Fruit fly (Drosophila melanogaster) whole organism, prepupa: ENCODE results near the gene CG9512.

ENCODE experiments used
- Blimp-1 ChIP-seq: fragments of 200-800 bp; sonication (Bioruptor generic); optimal IDR thresholded peaks from 3 replicates; lab custom pipeline; 2017; ENCODE audit warnings: missing biosample characterization, missing genetic modification characterization, mild to moderate bottlenecking, moderate library complexity, missing genetic modification reagents
- CG11294 ChIP-seq: fragments of 200-800 bp; sonication (Bioruptor generic); IDR thresholded peaks from 2 replicates; pipeline ENCODE4 v1.3.6; 2022; ENCODE audit warnings: missing biosample characterization, missing genetic modification characterization
- CG11762 ChIP-seq: fragments of 200-800 bp; sonication (Bioruptor generic); optimal IDR thresholded peaks from 3 replicates; lab custom pipeline; 2016; ENCODE audit warnings: missing biosample characterization, missing genetic modification characterization; ENCODE audit not compliant: insufficient read depth
- CG11902 ChIP-seq: fragments of 200-800 bp; sonication (Bioruptor generic); optimal IDR thresholded peaks from 3 replicates; lab custom pipeline; 2016; ENCODE audit warnings: missing biosample characterization, missing genetic modification characterization
- CG15336 ChIP-seq: fragments of 200-800 bp; sonication (Bioruptor generic); IDR thresholded peaks from 2 replicates; pipeline ENCODE4 v1.3.6; 2022; ENCODE audit warnings: missing biosample characterization, missing genetic modification characterization
- CG16779 ChIP-seq: fragments of 200-800 bp; sonication (Bioruptor generic); optimal IDR thresholded peaks from 3 replicates; lab custom pipeline; 2017; ENCODE audit warnings: missing biosample characterization, mild to moderate bottlenecking, missing genetic modification characterization
- CG31627 ChIP-seq: fragments of 200-800 bp; sonication (Bioruptor generic); optimal IDR thresholded peaks from 3 replicates; lab custom pipeline; 2016; ENCODE audit warnings: missing biosample characterization, missing genetic modification characterization
- CG34406 ChIP-seq: fragments of 200-800 bp; sonication (Bioruptor generic); optimal IDR thresholded peaks from 3 replicates; lab custom pipeline; 2016; ENCODE audit warnings: missing biosample characterization, missing genetic modification characterization
- CG4318 ChIP-seq: fragments of 200-800 bp; sonication (Bioruptor generic); optimal IDR thresholded peaks from 3 replicates; lab custom pipeline; 2017; ENCODE audit warnings: missing biosample characterization, mild to moderate bottlenecking, missing genetic modification characterization
- CG6163 ChIP-seq: fragments of 200-800 bp; sonication (Bioruptor generic); IDR thresholded peaks from 3 replicates; pipeline ENCODE4 v1.3.6; 2022; ENCODE audit warnings: missing biosample characterization, missing genetic modification characterization
- CG6276 ChIP-seq: fragments of 200-800 bp; sonication (Bioruptor generic); optimal IDR thresholded peaks from 2 replicates; lab custom pipeline; 2017; ENCODE audit warnings: missing biosample characterization, mild to moderate bottlenecking, missing genetic modification characterization
- CG6854 ChIP-seq: fragments of 200-800 bp; sonication (Bioruptor generic); optimal IDR thresholded peaks from 2 replicates; lab custom pipeline; 2017; ENCODE audit warnings: missing biosample characterization, mild to moderate bottlenecking, missing genetic modification characterization
- CG8319 ChIP-seq: fragments of 200-800 bp; sonication (Bioruptor generic); optimal IDR thresholded peaks from 3 replicates; lab custom pipeline; 2016; ENCODE audit warnings: missing biosample characterization, missing genetic modification characterization
- CG8632 ChIP-seq: fragments of 200-800 bp; sonication (Bioruptor generic); optimal IDR thresholded peaks from 3 replicates; lab custom pipeline; 2016; ENCODE audit warnings: missing biosample characterization, missing genetic modification characterization
- CG9139 ChIP-seq: fragments of 200-800 bp; sonication (Bioruptor generic); optimal IDR thresholded peaks from 3 replicates; lab custom pipeline; 2017; ENCODE audit warnings: missing biosample characterization, mild to moderate bottlenecking, missing genetic modification characterization
- Eip78C ChIP-seq: fragments of 200-800 bp; sonication (Bioruptor generic); peaks from one replicate; lab custom pipeline; 2016; ENCODE audit warnings: missing biosample characterization, missing genetic modification characterization
- Eip93F ChIP-seq: fragments of 200-800 bp; sonication (Bioruptor generic); optimal IDR thresholded peaks from 2 replicates; lab custom pipeline; 2016; ENCODE audit warnings: missing biosample characterization, mild to moderate bottlenecking, missing genetic modification characterization
- Ets96B ChIP-seq: fragments of 200-800 bp; optimal IDR thresholded peaks from 2 replicates; lab custom pipeline; 2019; ENCODE audit warnings: missing biosample characterization, mild to moderate bottlenecking, missing genetic modification characterization, moderate library complexity
- Hr39 ChIP-seq: fragments of 200-800 bp; sonication (Bioruptor generic); optimal IDR thresholded peaks from 2 replicates; lab custom pipeline; 2016; ENCODE audit warnings: missing biosample characterization, missing genetic modification characterization
- Lpt ChIP-seq: fragments of 200-800 bp; sonication (Bioruptor generic); optimal IDR thresholded peaks from 3 replicates; lab custom pipeline; 2016; ENCODE audit warnings: missing biosample characterization, missing genetic modification characterization
- Met ChIP-seq: fragments of 200-800 bp; sonication (Bioruptor generic); optimal IDR thresholded peaks from 3 replicates; lab custom pipeline; 2016; ENCODE audit warnings: missing biosample characterization, missing genetic modification characterization
- Sox102F ChIP-seq: fragments of 200-800 bp; sonication (Bioruptor generic); optimal IDR thresholded peaks from 2 replicates; lab custom pipeline; 2016; ENCODE audit warnings: missing biosample characterization, mild to moderate bottlenecking, missing genetic modification characterization
- Sox14 ChIP-seq: fragments of 200-800 bp; sonication (Bioruptor generic); optimal IDR thresholded peaks from 3 replicates; lab custom pipeline; 2016; ENCODE audit warnings: missing biosample characterization, missing genetic modification characterization
- Sox15 ChIP-seq: fragments of 200-800 bp; sonication (Bioruptor generic); optimal IDR thresholded peaks from 3 replicates; lab custom pipeline; 2016; ENCODE audit warnings: missing biosample characterization, missing genetic modification characterization
- achi ChIP-seq: fragments of 200-800 bp; sonication (Bioruptor generic); optimal IDR thresholded peaks from 3 replicates; lab custom pipeline; 2016; ENCODE audit warnings: missing biosample characterization, missing genetic modification characterization
- dac ChIP-seq: fragments of 200-800 bp; sonication (Bioruptor generic); optimal IDR thresholded peaks from 2 replicates; lab custom pipeline; 2017; ENCODE audit warnings: missing biosample characterization, mild to moderate bottlenecking, missing genetic modification characterization
- esn ChIP-seq: fragments of 200-800 bp; sonication (Bioruptor generic); optimal IDR thresholded peaks from 2 replicates; lab custom pipeline; 2016; ENCODE audit warnings: missing biosample characterization, mild to moderate bottlenecking, missing genetic modification characterization, moderate library complexity
- fkh ChIP-seq: fragments of 200-800 bp; sonication (Bioruptor generic); optimal IDR thresholded peaks from 3 replicates; lab custom pipeline; 2017; ENCODE audit warnings: missing biosample characterization, mild to moderate bottlenecking, missing genetic modification characterization, moderate library complexity
- lz ChIP-seq: fragments of 200-800 bp; sonication (Bioruptor generic); optimal IDR thresholded peaks from 3 replicates; lab custom pipeline; 2016; ENCODE audit warnings: missing biosample characterization, missing genetic modification characterization
- salr ChIP-seq, 2 experiments: fragments of 200-800 bp; sonication (Bioruptor generic); optimal IDR thresholded peaks; 3 replicates each; lab custom pipeline; 2016 to 2018; ENCODE audit warnings: missing biosample characterization in 2 of 2, missing genetic modification characterization in 2 of 2, mild to moderate bottlenecking in 1 of 2
- svp ChIP-seq: fragments of 200-800 bp; sonication (Bioruptor generic); peaks from one replicate; lab custom pipeline; 2016; ENCODE audit warnings: missing biosample characterization, missing genetic modification characterization
- topi ChIP-seq: fragments of 200-800 bp; sonication (Bioruptor generic); optimal IDR thresholded peaks from 3 replicates; lab custom pipeline; 2016; ENCODE audit warnings: missing biosample characterization, missing genetic modification characterization
- vri ChIP-seq: fragments of 200-800 bp; sonication (Bioruptor generic); optimal IDR thresholded peaks from 3 replicates; lab custom pipeline; 2016; ENCODE audit warnings: missing biosample characterization, mild to moderate bottlenecking, missing genetic modification characterization

The CG9512 gene

DNA sequence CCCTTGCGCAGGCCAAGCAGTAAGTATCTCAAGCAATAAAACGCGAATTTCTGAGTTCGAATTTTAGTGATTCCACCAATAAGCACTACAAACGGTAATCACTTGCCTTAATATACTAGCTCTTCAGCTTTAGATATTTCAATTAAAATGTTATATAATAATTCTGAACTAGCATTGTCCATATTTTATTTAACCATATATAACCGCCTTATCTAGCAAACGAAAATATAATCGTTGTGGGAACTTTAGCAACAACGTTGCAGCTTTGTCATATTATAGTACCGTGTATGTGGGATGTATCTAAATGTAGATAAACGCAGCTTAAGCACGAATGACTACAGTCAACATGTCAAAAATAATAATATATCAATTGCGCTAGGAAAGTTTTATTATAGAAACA, 25.9 kb upstream of the CG9512 start:
- no peak for TF ChIP-seq CG6163 (GFP tag; lab: Robert Waterston, UW)
- no peak for TF ChIP-seq CG11762
- no peak for TF ChIP-seq CG31627 (GFP tag; lab: Kevin White, UChicago)
- TF ChIP-seq, all 60 proteins: peak for 0

DNA sequence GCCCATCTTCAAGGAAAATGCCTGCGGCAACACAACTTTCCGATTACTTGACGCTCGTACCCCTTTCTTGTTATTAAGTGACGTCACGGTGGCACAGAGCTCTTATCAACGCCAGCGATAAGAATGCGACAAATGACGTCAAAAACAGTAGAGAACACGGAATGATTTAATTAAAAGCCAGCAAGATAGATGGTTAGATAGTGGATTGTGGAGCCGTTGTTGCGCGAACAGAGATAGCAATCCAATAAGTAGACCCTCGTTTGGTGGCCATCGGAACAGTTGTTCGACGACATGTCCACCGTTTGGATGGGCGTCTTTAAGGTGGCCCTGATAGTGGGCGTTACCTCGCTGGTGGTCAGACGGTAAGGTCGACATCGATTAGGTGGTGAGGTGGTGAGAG, 24.5 kb upstream of the CG9512 start:
- TF ChIP-seq Eip78C (GFP tag; lab: Kevin White, UChicago) (peak; percentile 34), CG31627 (GFP tag; lab: Kevin White, UChicago) (no peak), vri (GFP tag; lab: Kevin White, UChicago) (peak; percentile 42), CG4318 (GFP tag; lab: Kevin White, UChicago) (no peak)
- TF ChIP-seq, all 60 proteins: peak for 2

DNA sequence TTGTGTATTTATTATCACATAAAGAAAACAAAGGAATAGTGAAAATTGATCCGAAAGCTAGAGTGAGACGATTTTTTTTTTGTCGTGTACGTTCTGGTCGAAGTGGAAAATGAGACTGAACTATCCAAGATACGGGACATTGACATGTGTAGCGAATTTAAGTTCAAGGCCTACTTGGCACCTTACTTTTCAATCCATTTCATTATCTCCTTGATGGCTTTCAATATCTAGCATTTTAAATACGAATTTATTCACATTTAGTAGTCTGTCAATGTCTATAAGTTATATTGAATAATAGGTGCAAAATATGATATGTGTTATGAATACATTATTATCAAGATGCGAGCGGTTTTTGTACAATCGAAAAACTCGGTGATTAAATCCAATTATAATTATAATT, 23.5 kb upstream of the CG9512 start, which contains the start of gene CG32591:
CG32591 (minus strand) TSS at position 101 of the 400 bp plus-strand sequence.
- TF ChIP-seq CG31627 (GFP tag; lab: Kevin White, UChicago) = no peak
- no peak for TF ChIP-seq Hr39 (GFP tag; lab: Kevin White, UChicago)
- TF ChIP-seq CG34406 = no peak
- TF ChIP-seq Sox14 (GFP tag; lab: Kevin White, UChicago) = no peak
- no peak for TF ChIP-seq achi (GFP tag; lab: Kevin White, UChicago)
- no peak for TF ChIP-seq CG6163 (GFP tag; lab: Robert Waterston, UW)
- TF ChIP-seq Sox15 (GFP tag; lab: Kevin White, UChicago) = no peak
- no peak for TF ChIP-seq esn (GFP tag; lab: Kevin White, UChicago)
- TF ChIP-seq topi = no peak
- TF ChIP-seq dac = no peak
- TF ChIP-seq Lpt (GFP tag; lab: Kevin White, UChicago) = no peak
- TF ChIP-seq CG9139 = no peak
- TF ChIP-seq CG11294 = no peak
- TF ChIP-seq Sox102F = no peak
- no peak for TF ChIP-seq CG6276 (GFP tag; lab: Kevin White, UChicago)
- no peak for TF ChIP-seq fkh (GFP tag; lab: Kevin White, UChicago)
- TF ChIP-seq vri (GFP tag; lab: Kevin White, UChicago) = no peak

DNA sequence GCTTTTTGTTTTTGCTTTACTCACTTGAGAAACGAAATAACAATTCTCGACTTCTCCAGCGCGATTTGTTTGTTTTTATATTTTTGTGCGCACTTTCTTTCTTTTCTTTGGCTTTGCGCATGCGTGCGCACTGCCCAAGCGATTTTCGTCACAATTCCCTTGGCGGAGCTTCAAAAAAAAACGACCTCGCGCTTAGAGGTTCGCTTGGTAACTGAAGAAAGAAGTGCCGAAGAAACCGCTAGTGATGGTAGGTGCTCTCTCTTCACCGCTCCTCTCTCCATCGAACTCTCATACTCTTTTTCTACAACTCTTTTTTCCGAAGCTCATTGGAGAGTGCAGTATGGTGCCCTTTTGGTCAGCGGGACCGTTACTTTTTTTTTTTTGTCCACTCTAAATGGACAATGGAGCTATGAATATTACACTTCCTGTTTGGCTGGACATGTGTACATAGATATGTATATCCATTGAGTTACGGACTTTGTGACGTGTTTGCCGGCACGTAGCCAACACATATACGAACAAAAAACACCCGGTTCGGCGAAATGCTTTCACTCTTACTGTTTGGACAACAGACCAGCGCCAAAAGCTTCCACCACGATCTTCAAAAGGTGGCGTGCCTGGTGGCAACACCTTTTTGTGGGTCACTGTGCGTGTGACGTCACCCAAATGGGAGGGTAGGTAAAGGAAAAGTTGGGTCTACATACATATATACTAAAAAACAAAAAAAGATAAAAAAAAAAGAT, 18.1 kb upstream of the CG9512 start, which contains the start of gene CG9503:
CG9503 (minus strand) TSS at position 217 of the 743 bp plus-strand sequence.
- no peak for TF ChIP-seq lz (GFP tag; lab: Kevin White, UChicago)
- peak; percentile 30 for TF ChIP-seq esn (GFP tag; lab: Kevin White, UChicago)
- TF ChIP-seq CG8319 (GFP tag; lab: Kevin White, UChicago) = no peak
- no peak for TF ChIP-seq Eip93F (GFP tag; lab: Kevin White, UChicago)
- TF ChIP-seq CG11294 = no peak
- TF ChIP-seq CG6163 (GFP tag; lab: Robert Waterston, UW) = no peak
- no peak for TF ChIP-seq CG8632 (GFP tag; lab: Kevin White, UChicago)
- TF ChIP-seq CG11902 (GFP tag; lab: Kevin White, UChicago) = no peak
- TF ChIP-seq Ets96B (tag; lab: Kevin White, UChicago) = no peak
- peak; percentile 20 for TF ChIP-seq svp (GFP tag; lab: Kevin White, UChicago)
- TF ChIP-seq CG9139 = no peak
- no peak for TF ChIP-seq Sox102F
- TF ChIP-seq dac = no peak
- TF ChIP-seq CG15336 (GFP tag; lab: Robert Waterston, UW) = peak; percentile 29; the same call in 1 of the 2 replicates
- TF ChIP-seq Met (GFP tag; lab: Kevin White, UChicago) = no peak
- TF ChIP-seq salr (GFP tag; optimal IDR thresholded peaks at IDR 0.05; lab: Kevin White, UChicago) = no peak
- no peak for TF ChIP-seq Hr39 (GFP tag; lab: Kevin White, UChicago)
- peak; percentile 2 for TF ChIP-seq vri (GFP tag; lab: Kevin White, UChicago)
- TF ChIP-seq Eip78C (GFP tag; lab: Kevin White, UChicago) = peak; percentile 47
- TF ChIP-seq CG16779 (tag; lab: Kevin White, UChicago) = no peak
- TF ChIP-seq Blimp-1 (GFP tag; lab: Kevin White, UChicago) = peak; percentile 63
- TF ChIP-seq CG6276 (GFP tag; lab: Kevin White, UChicago) = no peak
- no peak for TF ChIP-seq CG4318 (GFP tag; lab: Kevin White, UChicago)
- TF ChIP-seq Sox14 (GFP tag; lab: Kevin White, UChicago) = no peak
- TF ChIP-seq topi = no peak
- TF ChIP-seq CG6854 (GFP tag; lab: Kevin White, UChicago) = peak; percentile 25
- TF ChIP-seq, all 60 proteins: peak for 7
